Worm (Caenorhabditis elegans): ENCODE data around the gene wdr-83.

wdr-83 gene

DNA sequence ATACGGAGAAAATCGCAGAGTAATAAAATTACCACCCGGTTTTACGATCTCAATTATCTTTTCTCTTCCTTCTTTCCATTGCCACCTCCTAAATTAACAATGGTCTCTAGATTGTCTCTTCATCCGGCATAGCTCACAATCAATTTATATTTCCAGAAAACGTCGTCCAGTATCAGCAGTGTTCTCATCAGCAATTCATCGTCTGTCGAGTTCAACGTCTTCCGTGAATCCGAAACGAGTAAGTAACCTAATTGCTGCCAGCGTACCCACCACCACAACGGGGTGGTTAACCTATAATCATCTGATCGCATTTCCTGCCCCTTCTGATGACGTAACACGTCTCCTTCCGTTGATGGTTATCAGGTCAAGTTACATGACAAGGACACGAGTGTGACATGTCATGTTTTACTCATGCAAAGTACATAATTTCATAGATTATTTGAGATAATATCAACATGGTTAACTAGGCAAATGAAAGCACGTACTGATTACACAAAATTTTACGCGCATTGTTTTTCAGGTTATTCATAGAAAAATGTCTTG lies 45.5 kb downstream of the wdr-83 start:
- TF ChIP-seq ZK337.2 (GFP tag; IDR thresholded peaks at IDR 0.05) (no peak), ceh-32 (tag; optimal IDR thresholded peaks at IDR 0.05; ENCODE audit: poor library complexity) (no peak), lin-15B (tag; optimal IDR thresholded peaks at IDR 0.05) (no peak), aly-2 (tag; optimal IDR thresholded peaks at IDR 0.05) (no peak), unc-62 (GFP tag; optimal IDR thresholded peaks at IDR 0.05 in 1 of 2) (peak in 1 of 2 experiments; percentile 95), unc-62 (tag; optimal IDR thresholded peaks at IDR 0.05) (no peak), set-16 (GFP tag; IDR thresholded peaks at IDR 0.05) (no peak), madf-9 (GFP tag; conservative IDR thresholded peaks at IDR 0.05) (no peak), mdt-29 (GFP tag; IDR thresholded peaks at IDR 0.05) (no peak), hlh-30 (tag; optimal IDR thresholded peaks at IDR 0.05; ENCODE audit: insufficient read depth) (peak; percentile 63), ZK546.5 (tag; optimal IDR thresholded peaks at IDR 0.05) (no peak), lim-7 (GFP tag; IDR thresholded peaks at IDR 0.05) (no peak), dmd-6 (GFP tag; IDR thresholded peaks at IDR 0.05) (peak; percentile 29; the same call in 1 of the 2 replicates), spr-3 (GFP tag; optimal IDR thresholded peaks at IDR 0.05) (no peak)

DNA sequence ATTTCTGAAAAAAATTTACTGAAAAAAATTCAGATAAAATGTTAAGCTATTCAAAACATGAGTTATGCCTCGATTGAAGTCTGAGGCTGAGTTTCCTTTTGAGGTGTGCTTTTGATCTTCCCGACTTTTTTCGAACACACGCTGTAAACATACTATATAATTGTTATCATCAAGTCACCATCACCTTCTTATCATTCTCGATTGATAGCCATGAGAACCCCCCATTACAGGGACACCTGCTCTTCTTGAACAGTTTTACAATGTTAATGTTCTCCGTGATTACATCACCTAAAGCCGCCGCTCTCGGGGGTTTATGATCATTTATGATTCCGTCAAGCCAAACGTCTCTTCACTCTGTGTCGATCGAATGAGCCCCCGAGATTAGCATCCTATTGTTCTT lies 47.4 kb downstream of the wdr-83 start:
- no peak for TF ChIP-seq unc-39 (tag; optimal IDR thresholded peaks at IDR 0.05)
- TF ChIP-seq pqm-1 (tag; optimal IDR thresholded peaks at IDR 0.05) = peak; percentile 15
- no peak for TF ChIP-seq daf-19 (GFP tag; conservative IDR thresholded peaks at IDR 0.05)
- no peak for TF ChIP-seq daf-16 (GFP tag; optimal IDR thresholded peaks at IDR 0.05)
- TF ChIP-seq daf-16 (tag; optimal IDR thresholded peaks at IDR 0.05) = peak; percentile 45

DNA sequence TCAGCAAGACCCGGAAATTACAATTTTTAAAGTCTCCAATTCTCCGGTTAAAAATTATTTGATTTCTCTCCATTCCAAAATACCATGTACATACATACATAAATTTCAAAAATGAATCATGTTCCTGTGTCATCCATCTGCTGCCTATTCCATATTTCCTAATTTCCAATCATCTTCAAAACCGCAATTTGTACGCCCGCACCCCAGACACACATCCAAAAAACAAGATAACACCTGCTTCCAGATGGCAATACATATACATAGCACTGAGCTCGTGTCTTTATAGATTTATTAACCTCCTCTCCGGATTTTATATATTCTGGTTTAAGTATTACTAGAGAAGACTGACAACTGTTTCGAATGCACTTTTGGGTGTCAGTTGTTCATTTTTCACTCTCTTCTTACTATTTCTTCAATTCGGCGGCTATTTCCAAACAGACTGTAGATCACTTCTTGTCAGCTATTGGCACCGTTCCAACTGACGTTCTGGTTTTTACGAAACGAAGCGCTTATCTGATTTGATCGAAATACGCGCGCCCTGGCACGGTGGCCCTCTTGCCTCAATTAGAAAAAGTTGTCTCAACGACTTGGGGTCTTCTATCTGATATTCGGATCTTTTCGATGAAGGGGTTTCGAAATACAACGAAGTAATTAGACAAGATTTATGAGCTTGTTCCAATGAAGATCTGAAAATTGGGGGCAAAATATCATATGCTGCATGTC lies 49.7 kb downstream of the wdr-83 start:
- TF ChIP-seq aha-1 (tag) = peak; percentile 40
- no peak for TF ChIP-seq rbr-2 (tag; optimal IDR thresholded peaks at IDR 0.05)

Data from whole organism, L4 larva.